Worm (Caenorhabditis elegans) whole organism, young adult: Measurements from ENCODE around the gene Y116A8C.23.

Experiments
- B0019.2 ChIP-seq: fragments of 200-800 bp; sonication (Bioruptor generic); conservative IDR thresholded peaks from 2 replicates; pipeline ENCODE4 v1.3.6; 2022; ENCODE audit warnings: missing genetic modification reagents, missing genetic modification characterization, missing compliant biosample characterization
- B0336.3 ChIP-seq: fragments of 200-800 bp; sonication (Bioruptor generic); IDR thresholded peaks from 2 replicates; pipeline ENCODE4 v1.3.6; 2022; ENCODE audit warnings: missing genetic modification characterization, missing compliant biosample characterization
- C06A6.2 ChIP-seq: fragments of 200-800 bp; sonication (Bioruptor generic); conservative IDR thresholded peaks from 2 replicates; pipeline ENCODE4 v1.3.6; 2022; ENCODE audit warnings: missing genetic modification characterization, missing compliant biosample characterization
- D2030.7 ChIP-seq: fragments of 200-800 bp; sonication (Bioruptor generic); IDR thresholded peaks from 2 replicates; pipeline ENCODE4 v1.3.6; 2022; ENCODE audit warnings: missing genetic modification reagents, missing genetic modification characterization, missing compliant biosample characterization
- F23B12.7 ChIP-seq: sonication (generic microtip); optimal IDR thresholded peaks from 2 replicates; lab custom pipeline; 2017; ENCODE audit warnings: missing genetic modification characterization, mild to moderate bottlenecking, missing compliant biosample characterization, antibody characterized with exemption, moderate library complexity; ENCODE audit not compliant: insufficient read depth
- F33H1.4 ChIP-seq: fragments of 200-800 bp; sonication (Bioruptor generic); IDR thresholded peaks from 2 replicates; pipeline ENCODE4 v1.3.6; 2022; ENCODE audit warnings: missing genetic modification reagents, missing genetic modification characterization, missing compliant biosample characterization
- F39B2.1 ChIP-seq: fragments of 200-800 bp; sonication (Bioruptor generic); IDR thresholded peaks from 2 replicates; pipeline ENCODE4 v1.3.6; 2022; ENCODE audit warnings: missing genetic modification reagents, missing genetic modification characterization, missing compliant biosample characterization
- F49E8.2 ChIP-seq: sonication (generic microtip); optimal IDR thresholded peaks from 3 replicates; lab custom pipeline; 2017; ENCODE audit warnings: missing genetic modification characterization, mild to moderate bottlenecking, missing compliant biosample characterization, antibody characterized with exemption, moderate library complexity; ENCODE audit not compliant: insufficient read depth
- F52B5.7 ChIP-seq: sonication (generic microtip); optimal IDR thresholded peaks from 2 replicates; lab custom pipeline; 2016; ENCODE audit warnings: mild to moderate bottlenecking, missing genetic modification characterization, missing compliant biosample characterization
- K12H6.12 ChIP-seq: fragments of 200-800 bp; sonication (Bioruptor generic); optimal IDR thresholded peaks from 2 replicates; lab custom pipeline; 2018; ENCODE audit warnings: mild to moderate bottlenecking, missing genetic modification characterization, missing compliant biosample characterization
- T07F8.4 ChIP-seq: sonication (generic microtip); optimal IDR thresholded peaks from 2 replicates; lab custom pipeline; 2016; ENCODE audit warnings: mild to moderate bottlenecking, missing genetic modification characterization, moderate library complexity, missing compliant biosample characterization
- T26A5.8 ChIP-seq: sonication (generic microtip); optimal IDR thresholded peaks from 2 replicates; lab custom pipeline; 2016; ENCODE audit warnings: missing genetic modification characterization, missing compliant biosample characterization
- Y79H2A.3 ChIP-seq: fragments of 200-800 bp; sonication (Bioruptor generic); conservative IDR thresholded peaks from 2 replicates; pipeline ENCODE4 v1.3.6; 2022; ENCODE audit warnings: missing genetic modification reagents, missing genetic modification characterization, missing compliant biosample characterization
- ZK185.1 ChIP-seq: sonication (generic microtip); optimal IDR thresholded peaks from 2 replicates; lab custom pipeline; 2016; ENCODE audit warnings: mild to moderate bottlenecking, missing genetic modification characterization, missing compliant biosample characterization; ENCODE audit not compliant: poor library complexity, severe bottlenecking
- akir-1 ChIP-seq: fragments of 200-800 bp; sonication (Bioruptor generic); optimal IDR thresholded peaks from 2 replicates; lab custom pipeline; 2018; ENCODE audit warnings: mild to moderate bottlenecking, missing genetic modification characterization, moderate library complexity, missing compliant biosample characterization
- aptf-3 ChIP-seq: fragments of 200-800 bp; sonication (Bioruptor generic); IDR thresholded peaks from 2 replicates; pipeline ENCODE4 v1.3.6; 2022; ENCODE audit warnings: missing genetic modification characterization, missing compliant biosample characterization
- atf-7 ChIP-seq: sonication (generic microtip); optimal IDR thresholded peaks from 2 replicates; lab custom pipeline; 2017; ENCODE audit warnings: mild to moderate bottlenecking, missing genetic modification characterization, missing compliant biosample characterization
- attf-6 ChIP-seq: fragments of 200-800 bp; sonication (Bioruptor generic); IDR thresholded peaks from 2 replicates; pipeline ENCODE4 v1.3.6; 2022; ENCODE audit warnings: missing genetic modification reagents, missing genetic modification characterization, missing compliant biosample characterization
- ccch-3 ChIP-seq: fragments of 200-800 bp; sonication (Bioruptor generic); optimal IDR thresholded peaks from 2 replicates; lab custom pipeline; 2018; ENCODE audit warnings: mild to moderate bottlenecking, missing genetic modification characterization, missing compliant biosample characterization
- ceh-100 ChIP-seq: fragments of 200-800 bp; sonication (Bioruptor generic); IDR thresholded peaks from 2 replicates; pipeline ENCODE4 v1.3.6; 2022; ENCODE audit warnings: missing genetic modification reagents, missing genetic modification characterization, missing compliant biosample characterization
- ceh-27 ChIP-seq: fragments of 200-800 bp; sonication (Bioruptor generic); optimal IDR thresholded peaks from 2 replicates; lab custom pipeline; 2018; ENCODE audit warnings: mild to moderate bottlenecking, missing genetic modification characterization, moderate library complexity, missing compliant biosample characterization
- ceh-40 ChIP-seq: fragments of 200-800 bp; sonication (Bioruptor generic); IDR thresholded peaks from 2 replicates; pipeline ENCODE4 v1.3.6; 2022; ENCODE audit warnings: missing genetic modification characterization, missing compliant biosample characterization
- ceh-58 ChIP-seq: fragments of 200-800 bp; sonication (Bioruptor generic); IDR thresholded peaks from 2 replicates; pipeline ENCODE4 v1.3.6; 2022; ENCODE audit warnings: missing genetic modification characterization, missing compliant biosample characterization
- gei-17 ChIP-seq: fragments of 200-800 bp; sonication (Bioruptor generic); optimal IDR thresholded peaks from 2 replicates; lab custom pipeline; 2018; ENCODE audit warnings: mild to moderate bottlenecking, missing genetic modification characterization, missing compliant biosample characterization
- hrde-1 ChIP-seq: sonication (generic microtip); optimal IDR thresholded peaks from 2 replicates; lab custom pipeline; 2016; ENCODE audit warnings: missing genetic modification characterization, mild to moderate bottlenecking, missing compliant biosample characterization, moderate library complexity, missing genotype, missing genetic modification reagents, borderline replicate concordance
- lag-1 ChIP-seq: fragments of 200-800 bp; sonication (Bioruptor generic); IDR thresholded peaks from 2 replicates; pipeline ENCODE4 v1.3.6; 2022; ENCODE audit warnings: missing genetic modification reagents, missing genetic modification characterization, missing compliant biosample characterization
- lin-54 ChIP-seq: fragments of 200-800 bp; sonication (Bioruptor generic); optimal IDR thresholded peaks from 2 replicates; lab custom pipeline; 2018; ENCODE audit warnings: mild to moderate bottlenecking, missing genetic modification characterization, missing compliant biosample characterization
- lir-1 ChIP-seq: fragments of 200-800 bp; sonication (Bioruptor generic); conservative IDR thresholded peaks from 2 replicates; pipeline ENCODE4 v1.3.6; 2022; ENCODE audit warnings: missing genetic modification reagents, missing genetic modification characterization, missing compliant biosample characterization
- lsl-1 ChIP-seq: fragments of 200-800 bp; sonication (Bioruptor generic); optimal IDR thresholded peaks from 2 replicates; lab custom pipeline; 2018; ENCODE audit warnings: mild to moderate bottlenecking, missing genetic modification characterization, moderate library complexity, missing compliant biosample characterization
- madf-10 ChIP-seq: sonication (generic microtip); optimal IDR thresholded peaks from 2 replicates; lab custom pipeline; 2016; ENCODE audit warnings: mild to moderate bottlenecking, missing genetic modification characterization, missing compliant biosample characterization
- madf-3 ChIP-seq: fragments of 200-800 bp; sonication (Bioruptor generic); IDR thresholded peaks from 2 replicates; pipeline ENCODE4 v1.3.6; 2022; ENCODE audit warnings: missing genetic modification reagents, missing genetic modification characterization, missing compliant biosample characterization
- mcd-1 ChIP-seq: fragments of 200-800 bp; sonication (Bioruptor generic); IDR thresholded peaks from 2 replicates; pipeline ENCODE4 v1.3.6; 2022; ENCODE audit warnings: missing genetic modification reagents, missing genetic modification characterization, missing compliant biosample characterization
- mes-4 ChIP-seq: sonication (generic microtip); optimal IDR thresholded peaks from 2 replicates; lab custom pipeline; 2016; ENCODE audit warnings: missing genotype, missing genetic modification characterization, missing compliant biosample characterization
- mxl-1 ChIP-seq: sonication (generic microtip); optimal IDR thresholded peaks from 2 replicates; lab custom pipeline; 2016; ENCODE audit warnings: missing genetic modification characterization, missing compliant biosample characterization
- nhr-179 ChIP-seq: sonication (generic microtip); optimal IDR thresholded peaks from 2 replicates; lab custom pipeline; 2016; ENCODE audit warnings: mild to moderate bottlenecking, missing genetic modification characterization, missing compliant biosample characterization
- pbrm-1 ChIP-seq: fragments of 200-800 bp; sonication (Bioruptor generic); IDR thresholded peaks from 2 replicates; pipeline ENCODE4 v1.3.6; 2022; ENCODE audit warnings: missing genetic modification reagents, missing genetic modification characterization, missing compliant biosample characterization
- pha-4 ChIP-seq: fragments of 150-350 bp; sonication (generic microtip); optimal IDR thresholded peaks from 2 replicates; lab custom pipeline; 2014; ENCODE audit warnings: missing biosample characterization, missing genetic modification reagents, missing genetic modification characterization
- rcor-1 ChIP-seq: fragments of 200-800 bp; sonication (Bioruptor generic); IDR thresholded peaks from 2 replicates; pipeline ENCODE4 v1.3.6; 2022; ENCODE audit warnings: missing genetic modification reagents, missing genetic modification characterization, missing compliant biosample characterization
- repo-1 ChIP-seq: sonication (generic microtip); optimal IDR thresholded peaks from 2 replicates; lab custom pipeline; 2017; ENCODE audit warnings: mild to moderate bottlenecking, missing genetic modification characterization, missing compliant biosample characterization
- sea-2 ChIP-seq: fragments of 200-800 bp; sonication (Bioruptor generic); IDR thresholded peaks from 2 replicates; pipeline ENCODE4 v1.3.6; 2022; ENCODE audit warnings: missing genetic modification characterization, missing compliant biosample characterization
- snpc-1.3 ChIP-seq: sonication (generic microtip); optimal IDR thresholded peaks from 2 replicates; lab custom pipeline; 2017; ENCODE audit warnings: missing genetic modification characterization, mild to moderate bottlenecking, missing compliant biosample characterization, antibody characterized with exemption, moderate library complexity, missing genotype, missing genetic modification reagents; ENCODE audit not compliant: insufficient read depth
- snpc-3.4 ChIP-seq: sonication (generic microtip); optimal IDR thresholded peaks from 2 replicates; lab custom pipeline; 2017; ENCODE audit warnings: missing genetic modification characterization, mild to moderate bottlenecking, missing compliant biosample characterization, antibody characterized with exemption, moderate library complexity, missing genotype, missing genetic modification reagents
- snpc-4 ChIP-seq, 5 experiments: fragments of 150-350 bp in 1 of 5; sonication (generic microtip) in 4 of 5; optimal IDR thresholded peaks; 2 replicates each; lab custom pipeline; 2014 to 2018; ENCODE audit warnings: missing genetic modification characterization in 5 of 5, missing biosample characterization in 3 of 5, antibody characterized with exemption in 2 of 5, mild to moderate bottlenecking in 2 of 5, missing compliant biosample characterization in 2 of 5, missing genotype in 2 of 5, moderate library complexity in 2 of 5, missing genetic modification reagents in 1 of 5
- tbx-9 ChIP-seq: sonication (generic microtip); optimal IDR thresholded peaks from 2 replicates; lab custom pipeline; 2016; ENCODE audit warnings: borderline replicate concordance, missing genetic modification characterization, inconsistent platforms, missing compliant biosample characterization
- ztf-18 ChIP-seq: sonication (generic microtip); optimal IDR thresholded peaks from 2 replicates; lab custom pipeline; 2016; ENCODE audit warnings: missing genotype, mild to moderate bottlenecking, missing genetic modification characterization, missing compliant biosample characterization
- ztf-3 ChIP-seq: fragments of 200-800 bp; sonication (Bioruptor generic); optimal IDR thresholded peaks from 2 replicates; lab custom pipeline; 2018; ENCODE audit warnings: mild to moderate bottlenecking, missing genetic modification characterization, missing compliant biosample characterization

Gene Y116A8C.23

ce11 chrIV:17084839-17085238 is 31.5 kb downstream of the Y116A8C.23 start:
- TF ChIP-seq ccch-3 (no peak), T26A5.8 (no peak), snpc-1.3 (tag; lab: Kevin White, UChicago) (no peak), F33H1.4 (GFP tag; lab: Robert Waterston, UW) (no peak), madf-3 (peak; percentile 53; the same call in 1 of the 2 replicates), mcd-1 (GFP tag; lab: Robert Waterston, UW) (peak; percentile 34; the same call in 1 of the 2 replicates), B0336.3 (GFP tag; lab: Robert Waterston, UW) (no peak), snpc-4 (GFP tag; optimal IDR thresholded peaks at IDR 0.05; lab: Kevin White, UChicago) (no peak), snpc-4 (tag; optimal IDR thresholded peaks at IDR 0.05; lab: Kevin White, UChicago) (peak in 2 of 4 experiments; percentile 28 to 76), snpc-3.4 (tag; lab: Kevin White, UChicago) (peak; percentile 15), F39B2.1 (no peak), akir-1 (GFP tag; lab: Kevin White, UChicago) (no peak), lsl-1 (GFP tag; lab: Kevin White, UChicago) (no peak), pbrm-1 (no peak), mes-4 (tag; lab: Kevin White, UChicago) (no peak), attf-6 (GFP tag; lab: Robert Waterston, UW) (peak; percentile 86), ceh-58 (no peak), lag-1 (no peak), D2030.7 (GFP tag; lab: Robert Waterston, UW) (peak; percentile 43; the same call in 1 of the 2 replicates), ceh-100 (GFP tag; lab: Robert Waterston, UW) (peak; percentile 84), F49E8.2 (tag; lab: Kevin White, UChicago) (peak; percentile 19), lin-54 (GFP tag; lab: Kevin White, UChicago) (peak; percentile 9)
- TF ChIP-seq, all 124 proteins: peak for 9

ce11 chrIV:17087384-17088099 is 34.2 kb downstream of the Y116A8C.23 start, which contains the start of the genes snx-13 and snr-1:
snx-13 (minus strand) TSS chrIV:17087438.
snr-1 (plus strand) TSS chrIV:17088049.
- TF ChIP-seq lir-1 (GFP tag; lab: Robert Waterston, UW) (peak; percentile 80), repo-1 (no peak), gei-17 (GFP tag; lab: Kevin White, UChicago) (no peak), B0019.2 (GFP tag; lab: Robert Waterston, UW) (0 out of 2 replicates have a peak, but pooled peaks have one; percentile 12), ceh-27 (peak; percentile 81), rcor-1 (GFP tag; lab: Robert Waterston, UW) (peak; percentile 54; the same call in 1 of the 2 replicates), madf-10 (tag; lab: Kevin White, UChicago) (peak; percentile 76), nhr-179 (tag; lab: Kevin White, UChicago) (no peak), F52B5.7 (tag; lab: Kevin White, UChicago) (no peak), F23B12.7 (tag; lab: Kevin White, UChicago) (peak; percentile 18), atf-7 (no peak), aptf-3 (no peak), sea-2 (GFP tag; lab: Robert Waterston, UW) (no peak), Y79H2A.3 (GFP tag; lab: Robert Waterston, UW) (peak; percentile 82; the same call in 1 of the 2 replicates), C06A6.2 (GFP tag; lab: Robert Waterston, UW) (no peak), ztf-3 (GFP tag; lab: Kevin White, UChicago) (no peak), ceh-40 (GFP tag; lab: Robert Waterston, UW) (no peak), ztf-18 (tag; lab: Kevin White, UChicago) (peak; percentile 70), mxl-1 (tag; lab: Kevin White, UChicago) (peak; percentile 27), ZK185.1 (tag; lab: Kevin White, UChicago) (peak; percentile 55), T07F8.4 (tag; lab: Kevin White, UChicago) (peak; percentile 24), pha-4 (tag; lab: Kevin White, UChicago) (no peak), K12H6.12 (peak; percentile 86), T26A5.8 (no peak), hrde-1 (tag; lab: Kevin White, UChicago) (peak; percentile 42), tbx-9 (tag; lab: Kevin White, UChicago) (no peak), mes-4 (tag; lab: Kevin White, UChicago) (no peak)
